Fruit fly (Drosophila melanogaster) whole organism, wandering third instar larva: ENCODE data around the gene beat-IIIc.

Experiments
- Abd-B ChIP-seq: fragments of >200 bp; optimal IDR thresholded peaks from 2 replicates; lab custom pipeline; 2017; ENCODE audit warnings: missing biosample characterization, missing genetic modification characterization
- CrebA ChIP-seq: fragments of 200-800 bp; sonication (Bioruptor generic); optimal IDR thresholded peaks from 2 replicates; lab custom pipeline; 2016; ENCODE audit warnings: missing biosample characterization, mild to moderate bottlenecking, missing genetic modification characterization, borderline replicate concordance
- Dif ChIP-seq: fragments of 200-275, 200-300 bp; sonication (Bioruptor generic); optimal IDR thresholded peaks from 2 replicates; lab custom pipeline; 2018; ENCODE audit warnings: missing biosample characterization, missing genetic modification characterization; ENCODE audit not compliant: partially characterized antibody
- GATAd ChIP-seq: sonication (Bioruptor generic); optimal IDR thresholded peaks from 2 replicates; lab custom pipeline; 2016; ENCODE audit warnings: missing biosample characterization, missing genetic modification characterization
- HLH106 ChIP-seq: fragments of 200-800 bp; optimal IDR thresholded peaks from 3 replicates; lab custom pipeline; 2019; ENCODE audit warnings: missing biosample characterization, mild to moderate bottlenecking, missing genetic modification characterization, moderate library complexity
- Hnf4 ChIP-seq: fragments of 200-800 bp; sonication (Bioruptor generic); optimal IDR thresholded peaks from 2 replicates; lab custom pipeline; 2016; ENCODE audit warnings: missing biosample characterization, mild to moderate bottlenecking, missing genetic modification characterization
- OdsH ChIP-seq: fragments of 200-800 bp; sonication (Bioruptor generic); optimal IDR thresholded peaks from 2 replicates; lab custom pipeline; 2016; ENCODE audit warnings: missing biosample characterization, mild to moderate bottlenecking, missing genetic modification characterization
- Vsx2 ChIP-seq: fragments of 200-300, 225-300 bp; sonication (Bioruptor generic); optimal IDR thresholded peaks from 2 replicates; lab custom pipeline; 2018; ENCODE audit warnings: missing biosample characterization, missing genetic modification characterization; ENCODE audit not compliant: partially characterized antibody
- br ChIP-seq: fragments of 200-800 bp; sonication (Bioruptor generic); optimal IDR thresholded peaks from 2 replicates; lab custom pipeline; 2016; ENCODE audit warnings: missing biosample characterization, missing genetic modification characterization
- dl ChIP-seq, 2 experiments: fragments of 175-275, 200-275 bp in 1 of 2; fragments of 200-275 bp in 1 of 2; sonication (Bioruptor generic); optimal IDR thresholded peaks; lab custom pipeline; 2018; ENCODE audit warnings: mild to moderate bottlenecking in 2 of 2, missing biosample characterization in 2 of 2, missing genetic modification characterization in 2 of 2, moderate library complexity in 2 of 2; ENCODE audit not compliant: partially characterized antibody in 2 of 2, insufficient read depth in 1 of 2
- ey ChIP-seq: fragments of 200-800 bp; sonication (Bioruptor generic); optimal IDR thresholded peaks from 2 replicates; lab custom pipeline; 2016; ENCODE audit warnings: missing biosample characterization, missing genetic modification characterization
- h ChIP-seq: fragments of 200-800 bp; sonication (Bioruptor generic); optimal IDR thresholded peaks from 3 replicates; lab custom pipeline; 2016; ENCODE audit warnings: missing biosample characterization, mild to moderate bottlenecking, missing genetic modification characterization
- pan ChIP-seq: fragments of >200 bp; optimal IDR thresholded peaks from 2 replicates; lab custom pipeline; 2017
- psq ChIP-seq: fragments of 200-800 bp; sonication (Bioruptor generic); optimal IDR thresholded peaks from 3 replicates; lab custom pipeline; 2017; ENCODE audit warnings: missing biosample characterization, mild to moderate bottlenecking, missing genetic modification characterization, moderate library complexity

DNA sequence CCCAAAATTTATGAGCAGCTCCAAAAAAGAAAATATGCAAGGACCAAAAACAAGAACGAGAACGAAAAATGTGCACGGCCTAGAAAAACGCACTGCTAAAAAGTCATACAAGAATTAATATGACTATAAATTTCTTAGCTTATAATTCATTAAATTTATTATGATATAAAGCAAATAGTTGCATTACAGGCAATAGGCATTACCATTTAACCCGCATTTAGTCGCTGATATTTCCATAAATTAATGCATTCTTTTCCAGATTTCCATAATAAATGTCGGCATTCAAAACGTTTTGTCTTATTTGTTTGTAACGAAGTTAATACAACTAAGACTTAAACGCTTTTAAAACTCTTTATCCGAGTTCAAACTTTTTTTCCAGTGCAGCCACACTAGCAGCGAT lies 31.1 kb downstream of the beat-IIIc start:
- TF ChIP-seq Hnf4 (GFP tag; lab: Kevin White, UChicago) (no peak), pan (lab: Kevin White, UChicago) (no peak), Abd-B (no peak), HLH106 (no peak), GATAd (GFP tag; lab: Kevin White, UChicago) (no peak), h (GFP tag; lab: Kevin White, UChicago) (no peak), Dif (no peak), dl (GFP tag; optimal IDR thresholded peaks at IDR 0.05; lab: Kevin White, UChicago; ENCODE audit: insufficient read depth in 1 of 2, partially characterized antibody in 2 of 2) (no peak), ey (no peak), psq (no peak), CrebA (GFP tag; lab: Kevin White, UChicago) (no peak), br (GFP tag; lab: Kevin White, UChicago) (no peak), Vsx2 (GFP tag; lab: Kevin White, UChicago) (no peak), OdsH (GFP tag; lab: Kevin White, UChicago) (no peak)
